Fruit fly (Drosophila melanogaster) whole organism, embryonic: ENCODE data around the gene tbrd-1.

Experiments used
- BtbVII ChIP-seq: fragments of 200-800 bp; sonication (Bioruptor generic); optimal IDR thresholded peaks from 3 replicates; lab custom pipeline; 2017; ENCODE audit warnings: missing biosample characterization, mild to moderate bottlenecking, missing genetic modification characterization
- CG10431 ChIP-seq: fragments of 200-800 bp; sonication (Bioruptor generic); optimal IDR thresholded peaks from 3 replicates; lab custom pipeline; 2018; ENCODE audit warnings: missing biosample characterization, mild to moderate bottlenecking, missing genetic modification characterization
- CG11398 ChIP-seq: fragments of 200-800 bp; sonication (Bioruptor generic); optimal IDR thresholded peaks from 2 replicates; lab custom pipeline; 2016; ENCODE audit warnings: missing biosample characterization, missing genetic modification characterization
- CG11456 ChIP-seq: fragments of 200-800 bp; sonication (Bioruptor generic); IDR thresholded peaks from 3 replicates; pipeline ENCODE4 v1.3.6; 2022; ENCODE audit warnings: missing biosample characterization, missing genetic modification characterization
- CG11696 ChIP-seq: fragments of 200-800 bp; sonication (Bioruptor generic); IDR thresholded peaks from 2 replicates; pipeline ENCODE4 v1.3.6; 2022; ENCODE audit warnings: missing biosample characterization, missing genetic modification characterization
- CG12071 ChIP-seq: fragments of 200-800 bp; sonication (Bioruptor generic); optimal IDR thresholded peaks from 3 replicates; lab custom pipeline; 2018; ENCODE audit warnings: missing biosample characterization, mild to moderate bottlenecking, missing genetic modification characterization
- CG12391 ChIP-seq: fragments of 200-800 bp; sonication (Bioruptor generic); optimal IDR thresholded peaks from 3 replicates; lab custom pipeline; 2018; ENCODE audit warnings: missing biosample characterization, mild to moderate bottlenecking, missing genetic modification characterization, moderate library complexity
- CG12659 ChIP-seq: fragments of 200-800 bp; sonication (Bioruptor generic); optimal IDR thresholded peaks from 3 replicates; lab custom pipeline; 2017; ENCODE audit warnings: mild to moderate bottlenecking, missing biosample characterization, missing genetic modification reagents, missing genetic modification characterization
- CG14014 ChIP-seq: fragments of 200-800 bp; sonication (Bioruptor generic); IDR thresholded peaks from 2 replicates; pipeline ENCODE4 v1.3.6; 2022; ENCODE audit warnings: missing biosample characterization, missing genetic modification characterization
- CG17361 ChIP-seq: fragments of 200-800 bp; sonication (Bioruptor generic); IDR thresholded peaks from 3 replicates; pipeline ENCODE4 v1.3.6; 2022; ENCODE audit warnings: missing biosample characterization, missing genetic modification characterization
- CG17612 ChIP-seq: fragments of 200-800 bp; sonication (Bioruptor generic); IDR thresholded peaks from 2 replicates; pipeline ENCODE4 v1.3.6; 2022; ENCODE audit warnings: missing biosample characterization, missing genetic modification characterization
- CG2116 ChIP-seq: fragments of 200-800 bp; sonication (Bioruptor generic); optimal IDR thresholded peaks from 3 replicates; lab custom pipeline; 2018; ENCODE audit warnings: missing biosample characterization, mild to moderate bottlenecking, missing genetic modification characterization
- CG2120 ChIP-seq: fragments of 200-800 bp; sonication (Bioruptor generic); optimal IDR thresholded peaks from 3 replicates; lab custom pipeline; 2016; ENCODE audit warnings: missing biosample characterization, missing genetic modification characterization
- CG2889 ChIP-seq: fragments of 200-800 bp; sonication (Bioruptor generic); IDR thresholded peaks from 3 replicates; pipeline ENCODE4 v1.3.6; 2022; ENCODE audit warnings: missing biosample characterization, missing genetic modification characterization
- CG31224 ChIP-seq: fragments of 200-800 bp; sonication (Bioruptor generic); IDR thresholded peaks from 2 replicates; pipeline ENCODE4 v1.3.6; 2022; ENCODE audit warnings: missing biosample characterization, missing genetic modification characterization
- CG3163 ChIP-seq: fragments of 200-800 bp; sonication (Bioruptor generic); optimal IDR thresholded peaks from 3 replicates; lab custom pipeline; 2016; ENCODE audit warnings: missing biosample characterization, missing genetic modification characterization
- CG4282 ChIP-seq: fragments of 200-800 bp; sonication (Bioruptor generic); optimal IDR thresholded peaks from 2 replicates; lab custom pipeline; 2016; ENCODE audit warnings: missing biosample characterization, missing genetic modification characterization
- CG7372 ChIP-seq: fragments of 200-800 bp; sonication (Bioruptor generic); IDR thresholded peaks from 2 replicates; pipeline ENCODE4 v1.3.6; 2022; ENCODE audit warnings: missing biosample characterization, missing genetic modification characterization
- CG8089 ChIP-seq: fragments of 200-800 bp; sonication (Bioruptor generic); optimal IDR thresholded peaks from 3 replicates; lab custom pipeline; 2016; ENCODE audit warnings: missing biosample characterization, missing genetic modification characterization
- CTCF ChIP-seq: fragments of 200-800 bp; sonication (Bioruptor generic); optimal IDR thresholded peaks from 2 replicates; lab custom pipeline; 2017; ENCODE audit warnings: missing biosample characterization, mild to moderate bottlenecking, missing genetic modification characterization, moderate library complexity
- Dip3 ChIP-seq: fragments of 200-800 bp; sonication (Bioruptor generic); optimal IDR thresholded peaks from 3 replicates; lab custom pipeline; 2016; ENCODE audit warnings: missing biosample characterization, missing genetic modification characterization
- Gsc ChIP-seq: fragments of 200-800 bp; sonication (Bioruptor generic); IDR thresholded peaks from 2 replicates; pipeline ENCODE4 v1.3.6; 2022; ENCODE audit warnings: missing biosample characterization, missing genetic modification characterization
- Hr51 ChIP-seq, 2 experiments: fragments of 200-800 bp; sonication (Bioruptor generic); optimal IDR thresholded peaks; 2 replicates in 1 of 2; 3 replicates in 1 of 2; lab custom pipeline; 2016 to 2018; ENCODE audit warnings: missing biosample characterization in 2 of 2, missing genetic modification characterization in 2 of 2, mild to moderate bottlenecking in 1 of 2, moderate library complexity in 1 of 2
- Med ChIP-seq: fragments of 200-800 bp; sonication (Bioruptor generic); peaks from one replicate; lab custom pipeline; 2016; ENCODE audit warnings: missing biosample characterization, missing genetic modification characterization, mild to moderate bottlenecking, inconsistent platforms, moderate library complexity
- Side ChIP-seq: fragments of 200-800 bp; sonication (Bioruptor generic); optimal IDR thresholded peaks from 2 replicates; lab custom pipeline; 2016; ENCODE audit warnings: missing biosample characterization, missing genetic modification characterization
- Sox100B ChIP-seq: fragments of 200-800 bp; sonication (Bioruptor generic); optimal IDR thresholded peaks from 3 replicates; lab custom pipeline; 2018; ENCODE audit warnings: missing biosample characterization, mild to moderate bottlenecking, missing genetic modification characterization
- Sry-β ChIP-seq: fragments of 200-800 bp; sonication (Bioruptor generic); optimal IDR thresholded peaks from 2 replicates; lab custom pipeline; 2018; ENCODE audit warnings: missing biosample characterization, mild to moderate bottlenecking, missing genetic modification characterization, moderate library complexity
- Ssrp ChIP-seq: fragments of 200-800 bp; sonication (Bioruptor generic); optimal IDR thresholded peaks from 2 replicates; lab custom pipeline; 2018; ENCODE audit warnings: missing biosample characterization, mild to moderate bottlenecking, missing genetic modification characterization, moderate library complexity
- Tbp ChIP-seq: fragments of >200 bp; optimal IDR thresholded peaks from 2 replicates; lab custom pipeline; 2018; ENCODE audit warnings: missing biosample characterization, missing genetic modification characterization
- cas ChIP-seq: fragments of 200-800 bp; sonication (Bioruptor generic); IDR thresholded peaks from 2 replicates; pipeline ENCODE4 v1.3.6; 2022; ENCODE audit warnings: missing biosample characterization, missing genetic modification characterization
- chinmo ChIP-seq: fragments of 200-800 bp; sonication (Bioruptor generic); IDR thresholded peaks from 4 replicates; pipeline ENCODE4 v1.3.6; 2022; ENCODE audit warnings: missing biosample characterization, missing genetic modification characterization; ENCODE audit not compliant: partially characterized antibody
- crp ChIP-seq, 2 experiments: fragments of 200-800 bp; sonication (Bioruptor generic); optimal IDR thresholded peaks; 2 replicates in 1 of 2; 3 replicates in 1 of 2; lab custom pipeline; 2017; ENCODE audit warnings: missing biosample characterization in 2 of 2, missing genetic modification characterization in 2 of 2, mild to moderate bottlenecking in 1 of 2, moderate library complexity in 1 of 2
- dpn ChIP-seq, 2 experiments: fragments of 200-800 bp; sonication (Bioruptor generic); optimal IDR thresholded peaks; 3 replicates each; lab custom pipeline; 2016; ENCODE audit warnings: missing biosample characterization in 2 of 2, missing genetic modification characterization in 2 of 2
- ems ChIP-seq: fragments of 200-800 bp; sonication (Bioruptor generic); optimal IDR thresholded peaks from 3 replicates; lab custom pipeline; 2016; ENCODE audit warnings: missing biosample characterization, missing genetic modification characterization
- ewg ChIP-seq: fragments of 200-800 bp; sonication (Bioruptor generic); optimal IDR thresholded peaks from 3 replicates; lab custom pipeline; 2017; ENCODE audit warnings: mild to moderate bottlenecking, missing biosample characterization, missing genetic modification reagents, missing genetic modification characterization
- eyg ChIP-seq: fragments of 200-800 bp; sonication (Bioruptor generic); optimal IDR thresholded peaks from 3 replicates; lab custom pipeline; 2016; ENCODE audit warnings: missing biosample characterization, missing genetic modification characterization
- fd64A ChIP-seq: fragments of 200-800 bp; sonication (Bioruptor generic); optimal IDR thresholded peaks from 3 replicates; lab custom pipeline; 2018; ENCODE audit warnings: missing biosample characterization, mild to moderate bottlenecking, missing genetic modification characterization
- fu2 ChIP-seq: fragments of 200-800 bp; sonication (Bioruptor generic); optimal IDR thresholded peaks from 2 replicates; lab custom pipeline; 2016; ENCODE audit warnings: missing biosample characterization, missing genetic modification characterization
- gt ChIP-seq: fragments of 200-800 bp; sonication (Bioruptor generic); IDR thresholded peaks from 2 replicates; pipeline ENCODE4 v1.3.6; 2022; ENCODE audit warnings: missing biosample characterization, missing genetic modification characterization
- hkb ChIP-seq, 2 experiments: fragments of 200-800 bp in 1 of 2; fragments of >200 bp in 1 of 2; sonication (Bioruptor generic) in 1 of 2; IDR thresholded peaks in 1 of 2; optimal IDR thresholded peaks in 1 of 2; 2 replicates each; pipeline versions ENCODE4 v1.3.6 to Lab custom; 2017 to 2022; ENCODE audit warnings: missing biosample characterization in 1 of 2, missing genetic modification characterization in 1 of 2
- luna ChIP-seq: fragments of 200-800 bp; sonication (Bioruptor generic); optimal IDR thresholded peaks from 2 replicates; lab custom pipeline; 2016; ENCODE audit warnings: missing biosample characterization, missing genetic modification characterization
- pan ChIP-seq, 4 experiments: fragments of >200 bp in 3 of 4; fragments of 200-800 bp in 1 of 4; sonication (Bioruptor generic) in 1 of 4; optimal IDR thresholded peaks in 3 of 4; IDR thresholded peaks in 1 of 4; 2 replicates each; pipeline versions ENCODE4 v1.3.6 to Lab custom; 2017 to 2022; ENCODE audit warnings: missing biosample characterization in 2 of 4, missing genetic modification characterization in 2 of 4, mixed read lengths in 1 of 4
- pho ChIP-seq: fragments of 200-800 bp; sonication (Bioruptor generic); optimal IDR thresholded peaks from 2 replicates; lab custom pipeline; 2016; ENCODE audit warnings: missing biosample characterization, missing genetic modification characterization
- pros ChIP-seq: fragments of 200-800 bp; sonication (Bioruptor generic); optimal IDR thresholded peaks from 3 replicates; lab custom pipeline; 2019; ENCODE audit warnings: missing biosample characterization, mild to moderate bottlenecking, missing genetic modification characterization, moderate library complexity
- sens-2 ChIP-seq: fragments of 200-800 bp; sonication (Bioruptor generic); IDR thresholded peaks from 2 replicates; pipeline ENCODE4 v1.3.6; 2022; ENCODE audit warnings: missing biosample characterization, missing genetic modification characterization
- stc ChIP-seq: fragments of 200-800 bp; sonication (Bioruptor generic); IDR thresholded peaks from 2 replicates; pipeline ENCODE4 v1.3.6; 2022; ENCODE audit warnings: missing biosample characterization, missing genetic modification characterization
- stwl ChIP-seq: fragments of 200-800 bp; sonication (Bioruptor generic); optimal IDR thresholded peaks from 3 replicates; lab custom pipeline; 2018; ENCODE audit warnings: missing biosample characterization, mild to moderate bottlenecking, missing genetic modification characterization, moderate library complexity
- toy ChIP-seq: fragments of 200-800 bp; sonication (Bioruptor generic); IDR thresholded peaks from 2 replicates; pipeline ENCODE4 v1.3.6; 2022; ENCODE audit warnings: missing biosample characterization, missing genetic modification characterization
- vvl ChIP-seq: fragments of 200-800 bp; sonication (Bioruptor generic); IDR thresholded peaks from 2 replicates; pipeline ENCODE4 v1.3.6; 2022; ENCODE audit warnings: missing biosample characterization, missing genetic modification characterization

Gene tbrd-1

dm6 chr3R:23909347-23909862, 16.0 kb upstream of the tbrd-1 start (continued):
- TF ChIP-seq toy, result no peak
- TF ChIP-seq CG12071 (GFP tag; lab: Kevin White, UChicago), result peak; percentile 31
- no peak for TF ChIP-seq CG8089 (GFP tag; lab: Kevin White, UChicago)
- TF ChIP-seq fu2 (GFP tag; lab: Kevin White, UChicago), result no peak
- no peak for TF ChIP-seq Sry-β (GFP tag; lab: Kevin White, UChicago)
- TF ChIP-seq dpn (GFP tag; optimal IDR thresholded peaks at IDR 0.05; lab: Kevin White, UChicago), result no peak
- TF ChIP-seq ewg (GFP tag; lab: Kevin White, UChicago), result no peak
- no peak for TF ChIP-seq Gsc (GFP tag; lab: Robert Waterston, UW)
- no peak for TF ChIP-seq luna
- no peak for TF ChIP-seq hkb (optimal IDR thresholded peaks at IDR 0.05; lab: Kevin White, UChicago)
- peak; percentile 19; the same call in 1 of the 2 replicates for TF ChIP-seq hkb (GFP tag; IDR thresholded peaks at IDR 0.05; lab: Robert Waterston, UW)
- peak in 1 of 2 experiments; percentile 60 for TF ChIP-seq Hr51 (GFP tag; optimal IDR thresholded peaks at IDR 0.05; lab: Kevin White, UChicago)
- peak; percentile 80 for TF ChIP-seq Sox100B (GFP tag; lab: Kevin White, UChicago)
- TF ChIP-seq sens-2 (GFP tag; lab: Robert Waterston, UW), result no peak
- peak; percentile 70 for TF ChIP-seq BtbVII (GFP tag; lab: Kevin White, UChicago)
- TF ChIP-seq CG10431, result peak; percentile 6
- TF ChIP-seq CG12659 (GFP tag; lab: Kevin White, UChicago), result peak; percentile 49
- no peak for TF ChIP-seq CG2889 (GFP tag; lab: Robert Waterston, UW)
- TF ChIP-seq Side, result no peak
- no peak for TF ChIP-seq Tbp (GFP tag; lab: Kevin White, UChicago)
- 0 out of 3 replicates have a peak, but pooled peaks have one; percentile 12 for TF ChIP-seq CG17361 (GFP tag; lab: Robert Waterston, UW)
- TF ChIP-seq CG31224, result no peak
- TF ChIP-seq CG3163, result no peak
- TF ChIP-seq CG12391 (tag; lab: Kevin White, UChicago), result peak; percentile 3
- no peak for TF ChIP-seq gt (GFP tag; lab: Robert Waterston, UW)
- no peak for TF ChIP-seq CG7372 (GFP tag; lab: Robert Waterston, UW)
- TF ChIP-seq pan (optimal IDR thresholded peaks at IDR 0.05; lab: Kevin White, UChicago), result no peak
- TF ChIP-seq pan (GFP tag; optimal IDR thresholded peaks at IDR 0.05 in 1 of 2, IDR thresholded peaks at IDR 0.05 in 1 of 2), result no peak
- no peak for TF ChIP-seq pho (GFP tag; lab: Kevin White, UChicago)
- TF ChIP-seq CG14014 (GFP tag; lab: Robert Waterston, UW), result peak; percentile 25; the same call in 1 of the 2 replicates
- no peak for TF ChIP-seq CG17612 (GFP tag; lab: Robert Waterston, UW)
- TF ChIP-seq pros (GFP tag; lab: Kevin White, UChicago), result peak; percentile 13
- no peak for TF ChIP-seq CG11456 (GFP tag; lab: Robert Waterston, UW)
- TF ChIP-seq fd64A (GFP tag; lab: Kevin White, UChicago), result peak; percentile 64
- no peak for TF ChIP-seq CG2120
- TF ChIP-seq, all 482 proteins: peak for 129

- no peak for TF ChIP-seq eyg (GFP tag; lab: Kevin White, UChicago)
- 0 out of 4 replicates have a peak, but pooled peaks have one; percentile 68 for TF ChIP-seq chinmo
- TF ChIP-seq cas (GFP tag; lab: Robert Waterston, UW), result no peak
- TF ChIP-seq, all 482 proteins: peak for 1
Measured at dm6 chr3R:23903425-23903824, 10.1 kb upstream of the tbrd-1 start.

dm6 chr3R:23902557-23902956, 9.2 kb upstream of the tbrd-1 start:
- TF ChIP-seq CG4282 (GFP tag; lab: Kevin White, UChicago), result no peak
- no peak for TF ChIP-seq Dip3 (GFP tag; lab: Kevin White, UChicago)
- TF ChIP-seq Med (GFP tag; lab: Kevin White, UChicago), result peak; percentile 34
- no peak for TF ChIP-seq ems (GFP tag; lab: Kevin White, UChicago)
- TF ChIP-seq CG11696 (GFP tag; lab: Robert Waterston, UW), result no peak
- TF ChIP-seq vvl (GFP tag; lab: Robert Waterston, UW), result 0 out of 2 replicates have a peak, but pooled peaks have one; percentile 16
- peak; percentile 60 for TF ChIP-seq CTCF (GFP tag; lab: Kevin White, UChicago)
- TF ChIP-seq crp (GFP tag; optimal IDR thresholded peaks at IDR 0.05; lab: Kevin White, UChicago), result no peak
- TF ChIP-seq Ssrp (tag; lab: Kevin White, UChicago), result no peak
- no peak for TF ChIP-seq stc (GFP tag; lab: Robert Waterston, UW)
- no peak for TF ChIP-seq CG11398
- peak; percentile 81 for TF ChIP-seq stwl (tag; lab: Kevin White, UChicago)
- TF ChIP-seq fu2 (GFP tag; lab: Kevin White, UChicago), result no peak
- TF ChIP-seq CG2116 (GFP tag; lab: Kevin White, UChicago), result peak; percentile 91
